Worm (Caenorhabditis elegans) whole organism, L2 larva: Measurements from ENCODE around the gene C36C9.6.

Experiments used
- elt-1 ChIP-seq: fragments of 150-350 bp; optimal IDR thresholded peaks from 2 replicates; lab custom pipeline; 2014; ENCODE audit warnings: missing biosample characterization, missing genetic modification characterization
- elt-3 ChIP-seq: sonication (generic microtip); optimal IDR thresholded peaks from 2 replicates; lab custom pipeline; 2017; ENCODE audit warnings: missing biosample characterization, missing genetic modification characterization
- mdl-1 ChIP-seq, 2 experiments: fragments of 150-350 bp in 1 of 2; sonication (generic microtip) in 1 of 2; optimal IDR thresholded peaks; 2 replicates each; lab custom pipeline; 2017; ENCODE audit warnings: missing biosample characterization in 2 of 2, missing genetic modification characterization in 2 of 2
- nhr-10 ChIP-seq: sonication (generic microtip); optimal IDR thresholded peaks from 2 replicates; lab custom pipeline; 2017; ENCODE audit warnings: missing biosample characterization, missing genetic modification characterization
- nhr-21 ChIP-seq: fragments of 150-350 bp; optimal IDR thresholded peaks from 2 replicates; lab custom pipeline; 2014; ENCODE audit warnings: missing biosample characterization, missing genetic modification characterization
- snpc-4 ChIP-seq: fragments of 150-350 bp; optimal IDR thresholded peaks from 2 replicates; lab custom pipeline; 2014; ENCODE audit warnings: missing biosample characterization, missing genetic modification characterization
- unc-62 ChIP-seq: fragments of 150-350 bp; optimal IDR thresholded peaks from 2 replicates; lab custom pipeline; 2014; ENCODE audit warnings: missing biosample characterization, missing genetic modification reagents, missing genetic modification characterization
- zag-1 ChIP-seq: fragments of 150-350 bp; optimal IDR thresholded peaks from 2 replicates; lab custom pipeline; 2014; ENCODE audit warnings: missing biosample characterization, missing genetic modification characterization

- TF ChIP-seq snpc-4 (no peak), nhr-10 (tag; lab: Kevin White, UChicago) (no peak), unc-62 (GFP tag; lab: Kevin White, UChicago) (no peak), nhr-21 (tag; lab: Kevin White, UChicago) (no peak), mdl-1 (tag; optimal IDR thresholded peaks at IDR 0.05; lab: Kevin White, UChicago) (no peak), elt-3 (no peak), zag-1 (tag; lab: Kevin White, UChicago) (no peak), elt-1 (tag; lab: Kevin White, UChicago) (no peak)
These were observed 27.7 kb upstream of the C36C9.6 start, which contains the start of gene fbxa-53 for ce11 chrX:1718479-1718878.
